Worm (Caenorhabditis elegans) whole organism, young adult: Measurements from ENCODE around the gene Y57A10A.31.

Experiments
- B0035.1 ChIP-seq: sonication (generic microtip); optimal IDR thresholded peaks from 2 replicates; lab custom pipeline; 2016; ENCODE audit warnings: missing genetic modification characterization, mild to moderate bottlenecking, missing compliant biosample characterization, missing genotype, missing genetic modification reagents
- B0261.1 ChIP-seq: sonication (generic microtip); optimal IDR thresholded peaks from 2 replicates; lab custom pipeline; 2016; ENCODE audit warnings: mild to moderate bottlenecking, missing genetic modification characterization, moderate library complexity, missing compliant biosample characterization
- F10E7.11 ChIP-seq: sonication (generic microtip); optimal IDR thresholded peaks from 2 replicates; lab custom pipeline; 2017; ENCODE audit warnings: mild to moderate bottlenecking, missing genetic modification characterization, moderate library complexity, missing compliant biosample characterization
- F22D6.2 ChIP-seq: sonication (generic microtip); optimal IDR thresholded peaks from 2 replicates; lab custom pipeline; 2016; ENCODE audit warnings: mild to moderate bottlenecking, missing genetic modification characterization, missing compliant biosample characterization
- F23B12.7 ChIP-seq: sonication (generic microtip); optimal IDR thresholded peaks from 2 replicates; lab custom pipeline; 2017; ENCODE audit warnings: missing genetic modification characterization, mild to moderate bottlenecking, missing compliant biosample characterization, antibody characterized with exemption, moderate library complexity; ENCODE audit not compliant: insufficient read depth
- F33H1.4 ChIP-seq: fragments of 200-800 bp; sonication (Bioruptor generic); IDR thresholded peaks from 2 replicates; pipeline ENCODE4 v1.3.6; 2022; ENCODE audit warnings: missing genetic modification reagents, missing genetic modification characterization, missing compliant biosample characterization
- F39B2.1 ChIP-seq: fragments of 200-800 bp; sonication (Bioruptor generic); IDR thresholded peaks from 2 replicates; pipeline ENCODE4 v1.3.6; 2022; ENCODE audit warnings: missing genetic modification reagents, missing genetic modification characterization, missing compliant biosample characterization
- F49E8.2 ChIP-seq: sonication (generic microtip); optimal IDR thresholded peaks from 3 replicates; lab custom pipeline; 2017; ENCODE audit warnings: missing genetic modification characterization, mild to moderate bottlenecking, missing compliant biosample characterization, antibody characterized with exemption, moderate library complexity; ENCODE audit not compliant: insufficient read depth
- F57A8.1 ChIP-seq: fragments of 200-800 bp; sonication (Bioruptor generic); optimal IDR thresholded peaks from 2 replicates; lab custom pipeline; 2018; ENCODE audit warnings: mild to moderate bottlenecking, missing genetic modification characterization, moderate library complexity, missing compliant biosample characterization
- T26A5.8 ChIP-seq: sonication (generic microtip); optimal IDR thresholded peaks from 2 replicates; lab custom pipeline; 2016; ENCODE audit warnings: missing genetic modification characterization, missing compliant biosample characterization
- Y53F4B.3 ChIP-seq: fragments of 200-800 bp; sonication (Bioruptor generic); IDR thresholded peaks from 2 replicates; pipeline ENCODE4 v1.3.6; 2022; ENCODE audit warnings: missing genetic modification reagents, missing genetic modification characterization, missing compliant biosample characterization
- Y53G8AR.9 ChIP-seq: fragments of 200-800 bp; sonication (Bioruptor generic); conservative IDR thresholded peaks from 2 replicates; pipeline ENCODE4 v1.3.6; 2022; ENCODE audit warnings: missing genetic modification reagents, missing genetic modification characterization, missing compliant biosample characterization
- ZK185.1 ChIP-seq: sonication (generic microtip); optimal IDR thresholded peaks from 2 replicates; lab custom pipeline; 2016; ENCODE audit warnings: mild to moderate bottlenecking, missing genetic modification characterization, missing compliant biosample characterization; ENCODE audit not compliant: poor library complexity, severe bottlenecking
- aptf-3 ChIP-seq: fragments of 200-800 bp; sonication (Bioruptor generic); IDR thresholded peaks from 2 replicates; pipeline ENCODE4 v1.3.6; 2022; ENCODE audit warnings: missing genetic modification characterization, missing compliant biosample characterization
- atf-7 ChIP-seq: sonication (generic microtip); optimal IDR thresholded peaks from 2 replicates; lab custom pipeline; 2017; ENCODE audit warnings: mild to moderate bottlenecking, missing genetic modification characterization, missing compliant biosample characterization
- attf-5 ChIP-seq: fragments of 200-800 bp; sonication (Bioruptor generic); optimal IDR thresholded peaks from 2 replicates; lab custom pipeline; 2018; ENCODE audit warnings: mild to moderate bottlenecking, missing genetic modification characterization, missing compliant biosample characterization
- cebp-2 ChIP-seq: fragments of 200-800 bp; sonication (Bioruptor generic); IDR thresholded peaks from 2 replicates; pipeline ENCODE4 v1.3.6; 2022; ENCODE audit warnings: missing genetic modification characterization, missing compliant biosample characterization
- ceh-58 ChIP-seq: fragments of 200-800 bp; sonication (Bioruptor generic); IDR thresholded peaks from 2 replicates; pipeline ENCODE4 v1.3.6; 2022; ENCODE audit warnings: missing genetic modification characterization, missing compliant biosample characterization
- chd-7 ChIP-seq: sonication (generic microtip); optimal IDR thresholded peaks from 2 replicates; lab custom pipeline; 2016; ENCODE audit warnings: mild to moderate bottlenecking, missing genetic modification characterization, moderate library complexity, missing compliant biosample characterization
- die-1 ChIP-seq: sonication (generic microtip); optimal IDR thresholded peaks from 2 replicates; lab custom pipeline; 2016; ENCODE audit warnings: missing genotype, mild to moderate bottlenecking, missing genetic modification characterization, missing compliant biosample characterization
- egl-18 ChIP-seq: fragments of 200-800 bp; sonication (Bioruptor generic); IDR thresholded peaks from 2 replicates; pipeline ENCODE4 v1.3.6; 2022; ENCODE audit warnings: missing genetic modification reagents, missing genetic modification characterization, missing compliant biosample characterization
- ets-4 ChIP-seq: fragments of 200-800 bp; sonication (Bioruptor generic); optimal IDR thresholded peaks from 2 replicates; lab custom pipeline; 2018; ENCODE audit warnings: mild to moderate bottlenecking, missing genetic modification characterization, missing compliant biosample characterization
- gei-17 ChIP-seq: fragments of 200-800 bp; sonication (Bioruptor generic); optimal IDR thresholded peaks from 2 replicates; lab custom pipeline; 2018; ENCODE audit warnings: mild to moderate bottlenecking, missing genetic modification characterization, missing compliant biosample characterization
- hlh-26 ChIP-seq: fragments of 200-800 bp; sonication (Bioruptor generic); conservative IDR thresholded peaks from 2 replicates; pipeline ENCODE4 v1.3.6; 2022; ENCODE audit warnings: missing genetic modification reagents, missing genetic modification characterization, missing compliant biosample characterization
- let-607 ChIP-seq, 2 experiments: fragments of 200-800 bp in 1 of 2; sonication (Bioruptor generic) in 1 of 2; sonication (generic microtip) in 1 of 2; optimal IDR thresholded peaks; 2 replicates each; lab custom pipeline; 2016 to 2018; ENCODE audit warnings: mild to moderate bottlenecking in 2 of 2, missing compliant biosample characterization in 2 of 2, missing genetic modification characterization in 2 of 2, moderate library complexity in 2 of 2, missing genotype in 1 of 2
- lin-40 ChIP-seq: sonication (generic microtip); optimal IDR thresholded peaks from 2 replicates; lab custom pipeline; 2016; ENCODE audit warnings: missing genetic modification characterization, mild to moderate bottlenecking, missing compliant biosample characterization, missing genotype, missing genetic modification reagents
- mel-28 ChIP-seq: sonication (generic microtip); optimal IDR thresholded peaks from 2 replicates; lab custom pipeline; 2016; ENCODE audit warnings: borderline replicate concordance, mild to moderate bottlenecking, missing genetic modification characterization, missing compliant biosample characterization
- mes-4 ChIP-seq: sonication (generic microtip); optimal IDR thresholded peaks from 2 replicates; lab custom pipeline; 2016; ENCODE audit warnings: missing genotype, missing genetic modification characterization, missing compliant biosample characterization
- nfyb-1 ChIP-seq: fragments of 200-800 bp; sonication (Bioruptor generic); IDR thresholded peaks from 2 replicates; pipeline ENCODE4 v1.3.6; 2022; ENCODE audit warnings: missing genetic modification reagents, missing genetic modification characterization, missing compliant biosample characterization
- nhr-179 ChIP-seq: sonication (generic microtip); optimal IDR thresholded peaks from 2 replicates; lab custom pipeline; 2016; ENCODE audit warnings: mild to moderate bottlenecking, missing genetic modification characterization, missing compliant biosample characterization
- rpc-1 ChIP-seq, 2 experiments: fragments of 150-350 bp in 1 of 2; sonication (generic microtip) in 1 of 2; optimal IDR thresholded peaks; 2 replicates each; lab custom pipeline; 2014 to 2018; ENCODE audit warnings: missing biosample characterization in 1 of 2, missing genetic modification characterization in 1 of 2, missing genetic modification reagents in 1 of 2, missing genotype in 1 of 2
- sea-2 ChIP-seq: fragments of 200-800 bp; sonication (Bioruptor generic); IDR thresholded peaks from 2 replicates; pipeline ENCODE4 v1.3.6; 2022; ENCODE audit warnings: missing genetic modification characterization, missing compliant biosample characterization
- sptf-2 ChIP-seq: fragments of 200-800 bp; sonication (Bioruptor generic); optimal IDR thresholded peaks from 2 replicates; lab custom pipeline; 2018; ENCODE audit warnings: mild to moderate bottlenecking, missing genetic modification characterization, missing compliant biosample characterization
- tlf-1 ChIP-seq: fragments of 200-800 bp; sonication (Bioruptor generic); optimal IDR thresholded peaks from 2 replicates; lab custom pipeline; 2018; ENCODE audit warnings: mild to moderate bottlenecking, missing genetic modification characterization, missing compliant biosample characterization
- xnd-1 ChIP-seq: sonication (generic microtip); optimal IDR thresholded peaks from 2 replicates; lab custom pipeline; 2016; ENCODE audit warnings: missing genotype, missing genetic modification reagents, missing genetic modification characterization, missing compliant biosample characterization
- zfh-2 ChIP-seq: fragments of 200-800 bp; sonication (Bioruptor generic); conservative IDR thresholded peaks from 2 replicates; pipeline ENCODE4 v1.3.6; 2022; ENCODE audit warnings: missing genetic modification reagents, missing genetic modification characterization, missing compliant biosample characterization
- zim-3 ChIP-seq: sonication (generic microtip); optimal IDR thresholded peaks from 2 replicates; lab custom pipeline; 2017; ENCODE audit warnings: mild to moderate bottlenecking, missing genetic modification characterization, moderate library complexity, missing compliant biosample characterization
- ztf-26 ChIP-seq: sonication (generic microtip); optimal IDR thresholded peaks from 2 replicates; lab custom pipeline; 2017; ENCODE audit warnings: missing genetic modification characterization, missing compliant biosample characterization
- ztf-3 ChIP-seq: fragments of 200-800 bp; sonication (Bioruptor generic); optimal IDR thresholded peaks from 2 replicates; lab custom pipeline; 2018; ENCODE audit warnings: mild to moderate bottlenecking, missing genetic modification characterization, missing compliant biosample characterization

Y57A10A.31 gene

ce11 chrII:12289085-12289484, at the start of gene Y57A10A.31:
Gene Y57A10A.31, plus strand, starts transcription at chrII:12289385.
- no peak for TF ChIP-seq ets-4 (GFP tag; lab: Kevin White, UChicago)
- TF ChIP-seq B0261.1 (tag; lab: Kevin White, UChicago) = no peak
- TF ChIP-seq egl-18 (GFP tag; lab: Robert Waterston, UW) = no peak
- TF ChIP-seq ztf-3 (GFP tag; lab: Kevin White, UChicago) = no peak
- TF ChIP-seq ceh-58 (GFP tag; lab: Robert Waterston, UW) = no peak
- TF ChIP-seq hlh-26 (GFP tag; lab: Robert Waterston, UW) = no peak
- TF ChIP-seq F33H1.4 = no peak
- no peak for TF ChIP-seq aptf-3
- TF ChIP-seq die-1 = no peak
- TF ChIP-seq zim-3 (tag; lab: Kevin White, UChicago) = no peak
- TF ChIP-seq sea-2 = no peak
- TF ChIP-seq F49E8.2 (tag; lab: Kevin White, UChicago) = no peak
- TF ChIP-seq mes-4 (tag; lab: Kevin White, UChicago) = no peak
- no peak for TF ChIP-seq atf-7 (tag; lab: Kevin White, UChicago)
- TF ChIP-seq B0035.1 (tag; lab: Kevin White, UChicago) = no peak
- no peak for TF ChIP-seq F57A8.1 (GFP tag; lab: Kevin White, UChicago)
- TF ChIP-seq mel-28 (tag; lab: Kevin White, UChicago) = no peak

ce11 chrII:12239449-12239848, 49.7 kb upstream of the Y57A10A.31 start:
- TF ChIP-seq Y53F4B.3 (GFP tag; lab: Robert Waterston, UW) (no peak), zfh-2 (GFP tag; lab: Robert Waterston, UW) (no peak), ZK185.1 (tag; lab: Kevin White, UChicago) (no peak), cebp-2 (GFP tag; lab: Robert Waterston, UW) (no peak), nfyb-1 (GFP tag; lab: Robert Waterston, UW) (no peak), T26A5.8 (tag; lab: Kevin White, UChicago) (no peak), sptf-2 (GFP tag; lab: Kevin White, UChicago) (no peak), tlf-1 (GFP tag; lab: Kevin White, UChicago) (no peak), chd-7 (tag; lab: Kevin White, UChicago) (no peak), Y53G8AR.9 (no peak), attf-5 (GFP tag; lab: Kevin White, UChicago) (no peak), let-607 (tag; optimal IDR thresholded peaks at IDR 0.05; lab: Kevin White, UChicago) (no peak), F22D6.2 (tag; lab: Kevin White, UChicago) (no peak), F23B12.7 (tag; lab: Kevin White, UChicago) (no peak), F10E7.11 (tag; lab: Kevin White, UChicago) (no peak), ztf-26 (tag; lab: Kevin White, UChicago) (no peak), nhr-179 (tag; lab: Kevin White, UChicago) (no peak), xnd-1 (no peak)

ce11 chrII:12240088-12240487, 49.1 kb upstream of the Y57A10A.31 start, which contains the start of gene txdc-12.1:
Gene txdc-12.1, plus strand, starts transcription at chrII:12240388.
- TF ChIP-seq gei-17 (GFP tag; lab: Kevin White, UChicago) (no peak), rpc-1 (optimal IDR thresholded peaks at IDR 0.05; lab: Kevin White, UChicago) (no peak), rpc-1 (tag; optimal IDR thresholded peaks at IDR 0.05; lab: Kevin White, UChicago) (no peak), lin-40 (tag; lab: Kevin White, UChicago) (no peak), F39B2.1 (no peak)
- TF ChIP-seq, all 124 proteins: peak for 0
